Worm (Caenorhabditis elegans): ENCODE results near the gene R11E3.2.

- peak; percentile 20; the same call in 1 of the 2 replicates for TF ChIP-seq pha-4 (GFP tag; IDR thresholded peaks at IDR 0.05)
- no peak for TF ChIP-seq pha-4 (tag; optimal IDR thresholded peaks at IDR 0.05)
- TF ChIP-seq skn-1 (tag; optimal IDR thresholded peaks at IDR 0.05): no peak
- no peak for TF ChIP-seq madf-5 (GFP tag; IDR thresholded peaks at IDR 0.05)
- no peak for TF ChIP-seq nhr-76 (tag; optimal IDR thresholded peaks at IDR 0.05)
- no peak for TF ChIP-seq F44E2.7 (GFP tag; IDR thresholded peaks at IDR 0.05)
- TF ChIP-seq ZK546.5 (tag; optimal IDR thresholded peaks at IDR 0.05): no peak
- no peak for TF ChIP-seq ceh-20 (GFP tag; IDR thresholded peaks at IDR 0.05)
- TF ChIP-seq F10B5.3 (tag; optimal IDR thresholded peaks at IDR 0.05): no peak
- no peak for TF ChIP-seq zag-1 (tag; optimal IDR thresholded peaks at IDR 0.05)
- TF ChIP-seq madf-9 (GFP tag; conservative IDR thresholded peaks at IDR 0.05): no peak
Observed at ce11 chrIV:4821843-4822242, 50.0 kb downstream of the R11E3.2 start.
